Worm (Caenorhabditis elegans): ENCODE results near the gene F54D5.5.

F54D5.5 gene

ce11 chrII:11518184-11518583 is 48.6 kb downstream of the F54D5.5 start, which contains the start of gene B0334.10:
B0334.10 (plus strand) TSS chrII:11518484.
- TF ChIP-seq sma-9 (GFP tag; optimal IDR thresholded peaks at IDR 0.05) (no peak), sma-9 (tag; optimal IDR thresholded peaks at IDR 0.05) (no peak), nhr-129 (tag; optimal IDR thresholded peaks at IDR 0.05) (no peak), nhr-21 (tag; optimal IDR thresholded peaks at IDR 0.05) (no peak), nhr-11 (tag; optimal IDR thresholded peaks at IDR 0.05) (no peak), sem-4 (tag; optimal IDR thresholded peaks at IDR 0.05) (no peak)

ce11 chrII:11514775-11515174 is 52.0 kb downstream of the F54D5.5 start, which contains the start of gene srh-44:
srh-44 (plus strand) TSS chrII:11515075.
- no peak for TF ChIP-seq nhr-23 (tag; optimal IDR thresholded peaks at IDR 0.05)
- TF ChIP-seq fos-1 (tag; optimal IDR thresholded peaks at IDR 0.05), result no peak
- TF ChIP-seq alr-1 (tag; optimal IDR thresholded peaks at IDR 0.05), result no peak
- no peak for TF ChIP-seq ceh-16 (tag; optimal IDR thresholded peaks at IDR 0.05)
- TF ChIP-seq nhr-129 (tag; optimal IDR thresholded peaks at IDR 0.05), result no peak
- no peak for TF ChIP-seq ztf-1 (GFP tag; conservative IDR thresholded peaks at IDR 0.05)
- TF ChIP-seq unc-39 (tag; optimal IDR thresholded peaks at IDR 0.05), result no peak
- TF ChIP-seq snpc-4 (tag; optimal IDR thresholded peaks at IDR 0.05), result no peak
- TF ChIP-seq nhr-12 (tag; optimal IDR thresholded peaks at IDR 0.05), result no peak
- no peak for TF ChIP-seq mdl-1 (tag; optimal IDR thresholded peaks at IDR 0.05)
- no peak for TF ChIP-seq aly-2 (tag; optimal IDR thresholded peaks at IDR 0.05)
- no peak for TF ChIP-seq mbf-1 (tag; optimal IDR thresholded peaks at IDR 0.05)
- no peak for TF ChIP-seq C34F6.9 (tag; optimal IDR thresholded peaks at IDR 0.05)
- no peak for TF ChIP-seq R02D3.7 (tag; optimal IDR thresholded peaks at IDR 0.05)
- TF ChIP-seq unc-55 (GFP tag; optimal IDR thresholded peaks at IDR 0.05), result no peak
- TF ChIP-seq unc-62 (GFP tag; optimal IDR thresholded peaks at IDR 0.05), result no peak
- TF ChIP-seq nhr-237 (tag; optimal IDR thresholded peaks at IDR 0.05), result no peak

Data from whole organism, L2 larva.